Worm (Caenorhabditis elegans) whole organism, L1 larva: ENCODE measurements around the gene imph-1.

Experiments used
- C04F5.9 ChIP-seq: sonication (generic microtip); optimal IDR thresholded peaks from 2 replicates; lab custom pipeline; 2016; ENCODE audit warnings: missing genetic modification characterization, missing compliant biosample characterization
- C16A3.4 ChIP-seq: fragments of 150-350 bp; optimal IDR thresholded peaks from 2 replicates; lab custom pipeline; 2014; ENCODE audit warnings: missing biosample characterization, missing genetic modification characterization
- C34B4.2 ChIP-seq: sonication (generic microtip); optimal IDR thresholded peaks from 2 replicates; lab custom pipeline; 2017; ENCODE audit warnings: mild to moderate bottlenecking, missing genetic modification characterization, missing compliant biosample characterization
- ama-1 ChIP-seq: fragments of 150-350 bp; optimal IDR thresholded peaks from 2 replicates; lab custom pipeline; 2014
- ceh-63 ChIP-seq: fragments of 200-800 bp; sonication (Bioruptor generic); optimal IDR thresholded peaks from 2 replicates; lab custom pipeline; 2018; ENCODE audit warnings: mild to moderate bottlenecking, missing genetic modification characterization, missing compliant biosample characterization
- ceh-82 ChIP-seq, 3 experiments: fragments of 150-350 bp in 1 of 3; sonication (generic microtip) in 2 of 3; optimal IDR thresholded peaks; 2 replicates each; lab custom pipeline; 2014 to 2017; ENCODE audit warnings: missing biosample characterization in 3 of 3, missing genetic modification characterization in 3 of 3
- ceh-88 ChIP-seq: fragments of 200-800 bp; sonication (Bioruptor generic); IDR thresholded peaks from 2 replicates; pipeline ENCODE4 v1.3.6; 2022; ENCODE audit warnings: missing genetic modification characterization, missing compliant biosample characterization
- dpl-1 ChIP-seq, 3 experiments: fragments of 150-350 bp in 2 of 3; sonication (generic microtip) in 1 of 3; optimal IDR thresholded peaks; 2 replicates each; lab custom pipeline; 2014 to 2017; ENCODE audit warnings: missing biosample characterization in 3 of 3, missing genetic modification characterization in 3 of 3, missing genetic modification reagents in 3 of 3
- efl-1 ChIP-seq, 4 experiments: fragments of 150-350 bp; optimal IDR thresholded peaks in 3 of 4; peaks in 1 of 4; 1 replicate in 1 of 4; 2 replicates in 3 of 4; lab custom pipeline; 2014; ENCODE audit warnings: missing biosample characterization in 2 of 4, missing genetic modification characterization in 2 of 4, missing genetic modification reagents in 2 of 4
- egl-27 ChIP-seq, 2 experiments: fragments of 150-350 bp in 1 of 2; sonication (generic microtip); optimal IDR thresholded peaks; 3 replicates each; lab custom pipeline; 2017 to 2018; ENCODE audit warnings: missing biosample characterization in 2 of 2, missing genetic modification characterization in 2 of 2, missing genetic modification reagents in 2 of 2
- elt-3 ChIP-seq, 6 experiments: fragments of 150-350 bp in 1 of 6; sonication (generic microtip); optimal IDR thresholded peaks; 2 replicates each; lab custom pipeline; 2017 to 2018; ENCODE audit warnings: missing biosample characterization in 6 of 6, missing genetic modification characterization in 6 of 6, inconsistent platforms in 1 of 6
- ets-5 ChIP-seq: fragments of 200-800 bp; sonication (Bioruptor generic); IDR thresholded peaks from 2 replicates; pipeline ENCODE4 v1.3.6; 2022; ENCODE audit warnings: missing genetic modification characterization, missing compliant biosample characterization
- fkh-10 ChIP-seq: sonication (generic microtip); optimal IDR thresholded peaks from 2 replicates; lab custom pipeline; 2017; ENCODE audit warnings: missing biosample characterization, missing genetic modification reagents, missing genetic modification characterization
- fos-1 ChIP-seq: fragments of 150-350 bp; optimal IDR thresholded peaks from 2 replicates; lab custom pipeline; 2014; ENCODE audit warnings: missing biosample characterization, missing genetic modification characterization
- hlh-4 ChIP-seq: sonication (generic microtip); optimal IDR thresholded peaks from 2 replicates; lab custom pipeline; 2016; ENCODE audit warnings: mild to moderate bottlenecking, missing genetic modification characterization, missing compliant biosample characterization
- hpl-2 ChIP-seq: fragments of 150-350 bp; optimal IDR thresholded peaks from 2 replicates; lab custom pipeline; 2014; ENCODE audit warnings: missing biosample characterization, missing genetic modification reagents, missing genetic modification characterization
- isw-1 ChIP-seq: fragments of 200-800 bp; sonication (Bioruptor generic); IDR thresholded peaks from 2 replicates; pipeline ENCODE4 v1.3.6; 2022; ENCODE audit warnings: missing genetic modification characterization, missing compliant biosample characterization
- lin-35 ChIP-seq, 2 experiments: fragments of 150-350 bp; optimal IDR thresholded peaks; 2 replicates each; lab custom pipeline; 2014; ENCODE audit warnings: missing biosample characterization in 2 of 2, missing genetic modification characterization in 2 of 2, missing genetic modification reagents in 2 of 2
- lin-39 ChIP-seq: fragments of 150-350 bp; optimal IDR thresholded peaks from 2 replicates; lab custom pipeline; 2014; ENCODE audit warnings: missing biosample characterization, missing genetic modification reagents, missing genetic modification characterization
- lir-3 ChIP-seq: sonication (generic microtip); optimal IDR thresholded peaks from 2 replicates; lab custom pipeline; 2016; ENCODE audit warnings: mild to moderate bottlenecking, missing genetic modification characterization, moderate library complexity, missing compliant biosample characterization; ENCODE audit not compliant: poor library complexity
- lsy-2 ChIP-seq, 2 experiments: fragments of 150-350 bp; optimal IDR thresholded peaks; 2 replicates each; lab custom pipeline; 2014; ENCODE audit warnings: missing biosample characterization in 2 of 2, missing genetic modification characterization in 2 of 2
- mab-9 ChIP-seq: fragments of 200-800 bp; sonication (Bioruptor generic); IDR thresholded peaks from 2 replicates; pipeline ENCODE4 v1.3.6; 2022; ENCODE audit warnings: missing genetic modification reagents, missing genetic modification characterization, missing compliant biosample characterization
- mdl-1 ChIP-seq, 2 experiments: fragments of 150-350 bp; optimal IDR thresholded peaks; 2 replicates each; lab custom pipeline; 2014 to 2017; ENCODE audit warnings: missing biosample characterization in 2 of 2, missing genetic modification characterization in 2 of 2, inconsistent platforms in 1 of 2
- mef-2 ChIP-seq: fragments of 150-350 bp; optimal IDR thresholded peaks from 2 replicates; lab custom pipeline; 2014; ENCODE audit warnings: missing biosample characterization, missing genetic modification characterization
- nhr-11 ChIP-seq: fragments of 150-350 bp; optimal IDR thresholded peaks from 2 replicates; lab custom pipeline; 2014; ENCODE audit warnings: missing biosample characterization, missing genetic modification characterization
- nhr-20 ChIP-seq: sonication (generic microtip); optimal IDR thresholded peaks from 2 replicates; lab custom pipeline; 2016; ENCODE audit warnings: mild to moderate bottlenecking, missing genetic modification characterization, missing compliant biosample characterization
- nhr-237 ChIP-seq: fragments of 150-350 bp; optimal IDR thresholded peaks from 2 replicates; lab custom pipeline; 2014; ENCODE audit warnings: missing biosample characterization, missing genetic modification characterization
- nhr-71 ChIP-seq: sonication (generic microtip); optimal IDR thresholded peaks from 2 replicates; lab custom pipeline; 2016; ENCODE audit warnings: mild to moderate bottlenecking, missing genetic modification characterization, moderate library complexity, missing compliant biosample characterization
- nhr-76 ChIP-seq: sonication (generic microtip); optimal IDR thresholded peaks from 2 replicates; lab custom pipeline; 2017; ENCODE audit warnings: missing biosample characterization, missing genetic modification characterization
- nhr-77 ChIP-seq: fragments of 150-350 bp; optimal IDR thresholded peaks from 2 replicates; lab custom pipeline; 2014; ENCODE audit warnings: missing biosample characterization, missing genetic modification characterization
- nhr-85 ChIP-seq: sonication (generic microtip); peaks from one replicate; lab custom pipeline; 2016; ENCODE audit warnings: missing genetic modification characterization, inconsistent platforms, missing compliant biosample characterization
- pag-3 ChIP-seq: sonication (generic microtip); optimal IDR thresholded peaks from 2 replicates; lab custom pipeline; 2017; ENCODE audit warnings: missing genetic modification characterization, mild to moderate bottlenecking, missing compliant biosample characterization, antibody characterized with exemption, borderline replicate concordance; ENCODE audit not compliant: insufficient read depth
- pax-3 ChIP-seq: fragments of 200-800 bp; sonication (Bioruptor generic); optimal IDR thresholded peaks from 2 replicates; lab custom pipeline; 2018; ENCODE audit warnings: mild to moderate bottlenecking, missing genetic modification characterization, moderate library complexity, missing compliant biosample characterization
- pqm-1 ChIP-seq: sonication (generic microtip); optimal IDR thresholded peaks from 3 replicates; lab custom pipeline; 2017; ENCODE audit warnings: missing biosample characterization, missing genetic modification characterization
- sox-4 ChIP-seq: sonication (generic microtip); optimal IDR thresholded peaks from 2 replicates; lab custom pipeline; 2016; ENCODE audit warnings: missing genetic modification characterization, missing compliant biosample characterization
- sptf-1 ChIP-seq: fragments of 150-350 bp; optimal IDR thresholded peaks from 2 replicates; lab custom pipeline; 2014; ENCODE audit warnings: missing biosample characterization, missing genetic modification characterization
- sup-37 ChIP-seq: fragments of 200-800 bp; sonication (Bioruptor generic); optimal IDR thresholded peaks from 2 replicates; lab custom pipeline; 2018; ENCODE audit warnings: mild to moderate bottlenecking, missing genetic modification characterization, missing compliant biosample characterization
- tbx-2 ChIP-seq: sonication (generic microtip); optimal IDR thresholded peaks from 2 replicates; lab custom pipeline; 2016; ENCODE audit warnings: missing genetic modification characterization, missing compliant biosample characterization
- xbp-1 ChIP-seq: sonication (generic microtip); optimal IDR thresholded peaks from 2 replicates; lab custom pipeline; 2016; ENCODE audit warnings: missing genetic modification characterization, missing compliant biosample characterization
- ztf-4 ChIP-seq: fragments of 150-350 bp; optimal IDR thresholded peaks from 2 replicates; lab custom pipeline; 2014; ENCODE audit warnings: missing biosample characterization, missing genetic modification characterization

imph-1 gene

ce11 chrIII:4593098-4593697 lies 39.8 kb downstream of the imph-1 start, which contains the start of gene erh-2:
Gene erh-2, plus strand, starts transcription at chrIII:4593231.
- no peak for TF ChIP-seq nhr-237 (tag; lab: Kevin White, UChicago)
- TF ChIP-seq C16A3.4 (tag; lab: Kevin White, UChicago) = no peak
- TF ChIP-seq nhr-85 (tag; lab: Kevin White, UChicago) = peak; percentile 62
- TF ChIP-seq pqm-1 (tag; lab: Kevin White, UChicago) = no peak

ce11 chrIII:4594324-4594723 lies 40.9 kb downstream of the imph-1 start, which contains the start of gene apc-11:
Gene apc-11, minus strand, starts transcription at chrIII:4594424.
- TF ChIP-seq C34B4.2 (tag; lab: Kevin White, UChicago) (no peak), nhr-85 (tag; lab: Kevin White, UChicago) (peak; percentile 52), egl-27 (tag; optimal IDR thresholded peaks at IDR 0.05; lab: Kevin White, UChicago) (no peak)

- TF ChIP-seq efl-1 (optimal IDR thresholded peaks at IDR 0.05; lab: Kevin White, UChicago) (peak; percentile 16 to 37), efl-1 (GFP tag; optimal IDR thresholded peaks at IDR 0.05 in 1 of 2; lab: Kevin White, UChicago) (peak; percentile 54 to 93), nhr-77 (no peak), lsy-2 (tag; optimal IDR thresholded peaks at IDR 0.05; lab: Kevin White, UChicago) (peak in 1 of 2 experiments; percentile 25), lin-35 (GFP tag; optimal IDR thresholded peaks at IDR 0.05; lab: Kevin White, UChicago) (peak in 1 of 2 experiments; percentile 54), dpl-1 (GFP tag; optimal IDR thresholded peaks at IDR 0.05; lab: Kevin White, UChicago) (peak; percentile 35 to 54 (median 42)), pag-3 (no peak)
These were observed 41.5 kb downstream of the imph-1 start for ce11 chrIII:4594762-4595523.

ce11 chrIII:4595771-4596227 lies 42.4 kb downstream of the imph-1 start, which contains the start of gene asb-1:
Gene asb-1, minus strand, starts transcription at chrIII:4595821.
- TF ChIP-seq nhr-85 (tag; lab: Kevin White, UChicago) (peak; percentile 43), elt-3 (tag; optimal IDR thresholded peaks at IDR 0.05; lab: Kevin White, UChicago) (no peak)
- TF ChIP-seq, all 84 proteins: peak for 1

- TF ChIP-seq ets-5 (GFP tag; lab: Robert Waterston, UW) (no peak), mef-2 (tag; lab: Kevin White, UChicago) (no peak), hpl-2 (GFP tag; lab: Kevin White, UChicago) (no peak), ama-1 (lab: Kevin White, UChicago) (no peak), nhr-76 (no peak), sup-37 (GFP tag; lab: Kevin White, UChicago) (no peak), isw-1 (GFP tag; lab: Robert Waterston, UW) (no peak), sox-4 (tag; lab: Kevin White, UChicago) (no peak), sptf-1 (tag; lab: Kevin White, UChicago) (no peak), lin-39 (tag; lab: Kevin White, UChicago) (no peak), fos-1 (tag; lab: Kevin White, UChicago) (no peak), C04F5.9 (no peak), ceh-63 (GFP tag; lab: Kevin White, UChicago) (no peak), nhr-71 (peak; percentile 34), fkh-10 (GFP tag; lab: Kevin White, UChicago) (no peak), nhr-20 (peak; percentile 9), nhr-11 (no peak), pax-3 (tag; lab: Kevin White, UChicago) (no peak), ztf-4 (tag; lab: Kevin White, UChicago) (peak; percentile 32), ceh-88 (GFP tag; lab: Robert Waterston, UW) (no peak), mdl-1 (tag; optimal IDR thresholded peaks at IDR 0.05; lab: Kevin White, UChicago) (peak in 1 of 2 experiments; percentile 24), lir-3 (tag; lab: Kevin White, UChicago) (no peak), mab-9 (GFP tag; lab: Robert Waterston, UW) (no peak), tbx-2 (tag; lab: Kevin White, UChicago) (no peak), hlh-4 (tag; lab: Kevin White, UChicago) (no peak), lsy-2 (tag; optimal IDR thresholded peaks at IDR 0.05; lab: Kevin White, UChicago) (peak in 1 of 2 experiments; percentile 23), dpl-1 (GFP tag; optimal IDR thresholded peaks at IDR 0.05; lab: Kevin White, UChicago) (no peak), ceh-82 (tag; optimal IDR thresholded peaks at IDR 0.05; lab: Kevin White, UChicago) (no peak), efl-1 (optimal IDR thresholded peaks at IDR 0.05; lab: Kevin White, UChicago) (peak in 1 of 2 experiments; percentile 5), efl-1 (GFP tag; optimal IDR thresholded peaks at IDR 0.05 in 1 of 2; lab: Kevin White, UChicago) (no peak), xbp-1 (tag; lab: Kevin White, UChicago) (no peak)
These were observed 46.8 kb downstream of the imph-1 start, which contains the start of gene mab-21 for ce11 chrIII:4600139-4600762. Gene mab-21, plus strand, starts transcription at chrIII:4600753.
